Worm (Caenorhabditis elegans): Measurements from ENCODE around the gene hat-1.

The hat-1 gene

DNA sequence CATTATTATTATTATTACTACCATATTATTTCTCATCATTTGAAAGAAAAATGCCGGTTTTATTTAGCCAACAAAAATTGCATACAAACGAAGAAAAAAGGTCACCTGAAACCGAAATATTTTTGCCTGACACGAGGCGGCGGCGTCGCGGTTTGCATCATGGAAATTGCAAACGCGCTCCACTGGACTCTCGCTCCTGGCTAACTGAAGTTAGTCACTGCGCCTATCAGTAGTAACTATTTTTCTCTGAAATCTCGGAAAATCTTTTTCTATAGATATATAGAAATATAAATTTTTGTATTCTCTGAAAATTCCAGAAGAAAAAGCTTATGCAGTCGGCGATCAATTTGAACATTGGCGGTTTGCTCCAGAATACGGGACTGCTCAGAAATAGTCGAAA lies 8.8 kb upstream of the hat-1 start, which contains the start of gene ymel-1 (continued):
- TF ChIP-seq ama-1 (optimal IDR thresholded peaks at IDR 0.05) (no peak), elt-3 (tag; optimal IDR thresholded peaks at IDR 0.05) (no peak), unc-86 (tag; optimal IDR thresholded peaks at IDR 0.05) (no peak), swsn-7 (tag; optimal IDR thresholded peaks at IDR 0.05) (peak; percentile 25), ztf-4 (tag; optimal IDR thresholded peaks at IDR 0.05) (no peak), C04F5.9 (tag; optimal IDR thresholded peaks at IDR 0.05) (no peak), nhr-84 (tag; optimal IDR thresholded peaks at IDR 0.05) (no peak), lin-13 (GFP tag; optimal IDR thresholded peaks at IDR 0.05) (peak; percentile 23), nhr-85 (tag) (peak; percentile 72), unc-30 (tag; optimal IDR thresholded peaks at IDR 0.05) (no peak), ceh-88 (GFP tag; IDR thresholded peaks at IDR 0.05) (no peak), nhr-237 (tag; optimal IDR thresholded peaks at IDR 0.05) (no peak), nhr-20 (tag; optimal IDR thresholded peaks at IDR 0.05) (peak; percentile 33), zip-4 (GFP tag; optimal IDR thresholded peaks at IDR 0.05) (no peak), efl-3 (GFP tag; optimal IDR thresholded peaks at IDR 0.05) (no peak), nhr-19 (GFP tag; conservative IDR thresholded peaks at IDR 0.05) (peak; percentile 27; the same call in 1 of the 2 replicates), mab-9 (GFP tag; IDR thresholded peaks at IDR 0.05) (no peak), sup-37 (GFP tag; optimal IDR thresholded peaks at IDR 0.05) (no peak), hlh-4 (tag; optimal IDR thresholded peaks at IDR 0.05) (no peak), isw-1 (GFP tag; IDR thresholded peaks at IDR 0.05) (peak; percentile 1; the same call in 1 of the 2 replicates), egl-27 (tag; optimal IDR thresholded peaks at IDR 0.05) (no peak), ces-1 (GFP tag; optimal IDR thresholded peaks at IDR 0.05) (no peak), sox-4 (tag; optimal IDR thresholded peaks at IDR 0.05) (no peak), sptf-1 (tag; optimal IDR thresholded peaks at IDR 0.05) (no peak), snpc-4 (tag; optimal IDR thresholded peaks at IDR 0.05) (no peak), hpl-2 (GFP tag; optimal IDR thresholded peaks at IDR 0.05) (no peak), unc-98 (GFP tag; IDR thresholded peaks at IDR 0.05) (no peak), Y116A8C.19 (tag; optimal IDR thresholded peaks at IDR 0.05; ENCODE audit: borderline replicate concordance) (no peak), nhr-47 (tag; optimal IDR thresholded peaks at IDR 0.05) (no peak), nhr-90 (tag; optimal IDR thresholded peaks at IDR 0.05; ENCODE audit: poor library complexity) (peak; percentile 24), fos-1 (tag; optimal IDR thresholded peaks at IDR 0.05) (no peak), pqm-1 (tag; optimal IDR thresholded peaks at IDR 0.05) (no peak), F16B12.6 (tag; optimal IDR thresholded peaks at IDR 0.05) (no peak), fkh-10 (GFP tag; optimal IDR thresholded peaks at IDR 0.05) (no peak), vab-15 (tag; optimal IDR thresholded peaks at IDR 0.05) (no peak), pag-3 (tag; optimal IDR thresholded peaks at IDR 0.05; ENCODE audit: borderline replicate concordance, insufficient read depth) (no peak), nhr-71 (tag; optimal IDR thresholded peaks at IDR 0.05) (peak; percentile 60), dsc-1 (tag; optimal IDR thresholded peaks at IDR 0.05) (no peak), ceh-82 (tag; optimal IDR thresholded peaks at IDR 0.05) (no peak)

DNA sequence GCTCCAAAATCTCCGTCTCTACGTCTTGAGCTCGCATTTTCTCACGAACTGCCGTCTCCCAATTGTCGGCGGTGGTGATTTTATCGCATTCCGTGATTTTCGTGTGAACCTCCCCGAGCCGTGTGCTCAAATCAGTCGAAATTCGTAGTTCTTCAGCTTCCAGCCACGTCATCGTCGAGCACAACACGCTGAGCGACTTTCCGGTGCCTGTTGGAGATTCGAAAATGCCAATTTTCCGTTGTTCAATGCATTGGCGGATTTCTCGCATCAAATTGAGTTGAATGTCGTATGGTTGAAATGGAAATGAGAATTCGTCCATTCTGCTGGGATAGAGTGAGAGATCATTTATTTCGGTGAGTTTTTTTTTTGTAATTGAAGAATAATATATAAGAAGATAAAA lies 2.1 kb downstream of the hat-1 start, which contains the start of the genes M03C11.3 and chl-1:
TSS of gene M03C11.3 (plus strand) at position 153 of the 400 bp plus-strand sequence.
TSS of gene chl-1 (minus strand) at position 323 of the 400 bp plus-strand sequence.
- TF ChIP-seq efl-1 (optimal IDR thresholded peaks at IDR 0.05) (no peak), efl-1 (GFP tag; optimal IDR thresholded peaks at IDR 0.05 in 1 of 2) (peak in 1 of 2 experiments; percentile 91), ceh-8 (GFP tag; optimal IDR thresholded peaks at IDR 0.05) (no peak)

ce11 chrIII:10398919-10399318 lies 8.1 kb downstream of the hat-1 start:
- no peak for TF ChIP-seq ceh-63 (GFP tag; optimal IDR thresholded peaks at IDR 0.05)
- TF ChIP-seq ama-1 (optimal IDR thresholded peaks at IDR 0.05) = no peak
- TF ChIP-seq sptf-1 (tag; optimal IDR thresholded peaks at IDR 0.05) = no peak
- peak; percentile 24 for TF ChIP-seq snu-23 (GFP tag; optimal IDR thresholded peaks at IDR 0.05)
- TF ChIP-seq egl-27 (tag; optimal IDR thresholded peaks at IDR 0.05) = no peak
- no peak for TF ChIP-seq egl-13 (tag; optimal IDR thresholded peaks at IDR 0.05)
- TF ChIP-seq nhr-47 (tag; optimal IDR thresholded peaks at IDR 0.05) = peak; percentile 33
- TF ChIP-seq unc-98 (GFP tag; IDR thresholded peaks at IDR 0.05) = no peak
- no peak for TF ChIP-seq sup-37 (GFP tag; optimal IDR thresholded peaks at IDR 0.05)
- no peak for TF ChIP-seq ceh-88 (GFP tag; IDR thresholded peaks at IDR 0.05)
- TF ChIP-seq ztf-11 (tag; optimal IDR thresholded peaks at IDR 0.05) = no peak
- no peak for TF ChIP-seq blmp-1 (tag; optimal IDR thresholded peaks at IDR 0.05)
- TF ChIP-seq C16A3.4 (tag; optimal IDR thresholded peaks at IDR 0.05) = no peak
- TF ChIP-seq ceh-82 (tag; optimal IDR thresholded peaks at IDR 0.05) = peak in 2 of 3 experiments; percentile 15 to 64
- no peak for TF ChIP-seq nhr-20 (tag; optimal IDR thresholded peaks at IDR 0.05)
- no peak for TF ChIP-seq nhr-19 (GFP tag; conservative IDR thresholded peaks at IDR 0.05)
- TF ChIP-seq mef-2 (tag; optimal IDR thresholded peaks at IDR 0.05) = no peak
- TF ChIP-seq Y116A8C.19 (tag; optimal IDR thresholded peaks at IDR 0.05; ENCODE audit: borderline replicate concordance) = no peak
- no peak for TF ChIP-seq irx-1 (tag; optimal IDR thresholded peaks at IDR 0.05)
- no peak for TF ChIP-seq pax-3 (tag; optimal IDR thresholded peaks at IDR 0.05)

All from whole organism, L1 larva.